Worm (Caenorhabditis elegans): Measurements from ENCODE around the gene C52G5.2.

- TF ChIP-seq dmd-4 (tag; optimal IDR thresholded peaks at IDR 0.05; ENCODE audit: borderline replicate concordance) (no peak), Y22D7AL.16 (tag; optimal IDR thresholded peaks at IDR 0.05) (no peak), ceh-14 (tag; optimal IDR thresholded peaks at IDR 0.05) (no peak), odd-2 (tag; optimal IDR thresholded peaks at IDR 0.05) (no peak), hlh-6 (tag; optimal IDR thresholded peaks at IDR 0.05) (no peak), ztf-16 (tag; optimal IDR thresholded peaks at IDR 0.05) (no peak), ceh-18 (tag; optimal IDR thresholded peaks at IDR 0.05) (no peak), zip-5 (tag; optimal IDR thresholded peaks at IDR 0.05) (no peak), F13H6.1 (tag; optimal IDR thresholded peaks at IDR 0.05) (no peak)
Measured at ce11 chrX:12873688-12874364, 30.7 kb downstream of the C52G5.2 start.

All from whole organism, late embryonic.